Fruit fly (Drosophila melanogaster) whole organism, embryonic: ENCODE data around the gene Sc2.
A peak's percentile ranks its signal among the peaks of the same experiment; 100 is the strongest.

Experiments
- Atf-2 ChIP-seq: fragments of 200-800 bp; sonication (Bioruptor generic); optimal IDR thresholded peaks from 2 replicates; lab custom pipeline; 2016; ENCODE audit warnings: missing biosample characterization, missing genetic modification characterization
- B-H1 ChIP-seq: fragments of 200-800 bp; sonication (Bioruptor generic); IDR thresholded peaks from 3 replicates; pipeline ENCODE4 v1.3.6; 2022; ENCODE audit warnings: missing biosample characterization, missing genetic modification characterization
- Bteb2 ChIP-seq: fragments of 200-800 bp; sonication (Bioruptor generic); optimal IDR thresholded peaks from 2 replicates; lab custom pipeline; 2016; ENCODE audit warnings: missing biosample characterization, missing genetic modification characterization
- CG10462 ChIP-seq: fragments of 200-800 bp; sonication (Bioruptor generic); optimal IDR thresholded peaks from 2 replicates; lab custom pipeline; 2016; ENCODE audit warnings: missing biosample characterization, missing genetic modification characterization
- CG13296 ChIP-seq: fragments of 200-800 bp; sonication (Bioruptor generic); optimal IDR thresholded peaks from 3 replicates; lab custom pipeline; 2018; ENCODE audit warnings: missing biosample characterization, mild to moderate bottlenecking, missing genetic modification characterization
- CG14014 ChIP-seq: fragments of 200-800 bp; sonication (Bioruptor generic); IDR thresholded peaks from 2 replicates; pipeline ENCODE4 v1.3.6; 2022; ENCODE audit warnings: missing biosample characterization, missing genetic modification characterization
- CG14965 ChIP-seq: fragments of 200-800 bp; sonication (Bioruptor generic); optimal IDR thresholded peaks from 2 replicates; lab custom pipeline; 2016; ENCODE audit warnings: missing biosample characterization, missing genetic modification characterization, borderline replicate concordance
- CG1529 ChIP-seq: fragments of 200-800 bp; sonication (Bioruptor generic); optimal IDR thresholded peaks from 3 replicates; lab custom pipeline; 2018; ENCODE audit warnings: missing biosample characterization, missing genetic modification characterization
- CG17829 ChIP-seq: fragments of 200-800 bp; optimal IDR thresholded peaks from 2 replicates; lab custom pipeline; 2019; ENCODE audit warnings: missing biosample characterization, mild to moderate bottlenecking, missing genetic modification characterization, moderate library complexity
- CG1792 ChIP-seq: fragments of 200-800 bp; sonication (Bioruptor generic); optimal IDR thresholded peaks from 2 replicates; lab custom pipeline; 2016; ENCODE audit warnings: missing biosample characterization, missing genetic modification characterization
- CG30403 ChIP-seq: fragments of 200-800 bp; sonication (Bioruptor generic); optimal IDR thresholded peaks from 3 replicates; lab custom pipeline; 2016; ENCODE audit warnings: missing biosample characterization, missing genetic modification characterization
- CG30431 ChIP-seq: fragments of 200-800 bp; sonication (Bioruptor generic); optimal IDR thresholded peaks from 2 replicates; lab custom pipeline; 2017; ENCODE audit warnings: missing biosample characterization, missing genetic modification characterization
- CG33557 ChIP-seq: fragments of 200-800 bp; sonication (Bioruptor generic); optimal IDR thresholded peaks from 2 replicates; lab custom pipeline; 2019; ENCODE audit warnings: missing biosample characterization, mild to moderate bottlenecking, missing genetic modification characterization, moderate library complexity
- CG34224 ChIP-seq: fragments of 200-800 bp; sonication (Bioruptor generic); IDR thresholded peaks from 3 replicates; pipeline ENCODE4 v1.3.6; 2022; ENCODE audit warnings: missing biosample characterization, missing genetic modification characterization; ENCODE audit not compliant: partially characterized antibody
- CG4820 ChIP-seq: fragments of 200-800 bp; sonication (Bioruptor generic); optimal IDR thresholded peaks from 3 replicates; lab custom pipeline; 2016; ENCODE audit warnings: missing biosample characterization, missing genetic modification characterization
- CG6175 ChIP-seq: fragments of 200-800 bp; sonication (Bioruptor generic); IDR thresholded peaks from 3 replicates; pipeline ENCODE4 v1.3.6; 2022; ENCODE audit warnings: missing biosample characterization, missing genetic modification characterization
- CG6854 ChIP-seq: fragments of 200-800 bp; sonication (Bioruptor generic); optimal IDR thresholded peaks from 3 replicates; lab custom pipeline; 2017; ENCODE audit warnings: missing biosample characterization, mild to moderate bottlenecking, missing genetic modification characterization
- CG7271 ChIP-seq: fragments of 200-800 bp; sonication (Bioruptor generic); optimal IDR thresholded peaks from 2 replicates; lab custom pipeline; 2018; ENCODE audit warnings: missing biosample characterization, mild to moderate bottlenecking, missing genetic modification characterization, moderate library complexity
- CG7372 ChIP-seq: fragments of 200-800 bp; sonication (Bioruptor generic); IDR thresholded peaks from 2 replicates; pipeline ENCODE4 v1.3.6; 2022; ENCODE audit warnings: missing biosample characterization, missing genetic modification characterization
- CG8359 ChIP-seq: fragments of 200-800 bp; sonication (Bioruptor generic); optimal IDR thresholded peaks from 2 replicates; lab custom pipeline; 2017; ENCODE audit warnings: missing biosample characterization, mild to moderate bottlenecking, missing genetic modification characterization, borderline replicate concordance
- CG8944 ChIP-seq: fragments of 200-800 bp; sonication (Bioruptor generic); optimal IDR thresholded peaks from 3 replicates; lab custom pipeline; 2016; ENCODE audit warnings: missing biosample characterization, missing genetic modification characterization
- CG9215 ChIP-seq: fragments of 200-800 bp; sonication (Bioruptor generic); IDR thresholded peaks from 2 replicates; pipeline ENCODE4 v1.3.6; 2022; ENCODE audit warnings: missing biosample characterization, missing genetic modification characterization
- CG9437 ChIP-seq: fragments of 200-800 bp; sonication (Bioruptor generic); optimal IDR thresholded peaks from 2 replicates; lab custom pipeline; 2018; ENCODE audit warnings: missing biosample characterization, mild to moderate bottlenecking, missing genetic modification characterization
- Dll ChIP-seq: fragments of 200-800 bp; sonication (Bioruptor generic); IDR thresholded peaks from 4 replicates; pipeline ENCODE4 v1.3.6; 2022; ENCODE audit warnings: missing biosample characterization, missing genetic modification characterization; ENCODE audit not compliant: partially characterized antibody
- Ets97D ChIP-seq: fragments of 200-800 bp; sonication (Bioruptor generic); optimal IDR thresholded peaks from 3 replicates; lab custom pipeline; 2016; ENCODE audit warnings: missing biosample characterization, missing genetic modification characterization
- Gug ChIP-seq: fragments of 200-800 bp; sonication (Bioruptor generic); IDR thresholded peaks from 4 replicates; pipeline ENCODE4 v1.3.6; 2022; ENCODE audit warnings: missing biosample characterization, missing genetic modification characterization
- HmgZ ChIP-seq: fragments of 200-800 bp; sonication (Bioruptor generic); optimal IDR thresholded peaks from 2 replicates; lab custom pipeline; 2018; ENCODE audit warnings: missing biosample characterization, mild to moderate bottlenecking, missing genetic modification characterization
- Hr39 ChIP-seq: fragments of >200 bp; optimal IDR thresholded peaks from 2 replicates; lab custom pipeline; 2017
- Hr78 ChIP-seq, 2 experiments: fragments of 200-800 bp in 1 of 2; fragments of >200 bp in 1 of 2; sonication (Bioruptor generic) in 1 of 2; optimal IDR thresholded peaks; 2 replicates each; lab custom pipeline; 2017 to 2019; ENCODE audit warnings: missing biosample characterization in 2 of 2, missing genetic modification characterization in 2 of 2, mild to moderate bottlenecking in 1 of 2, moderate library complexity in 1 of 2
- Mad ChIP-seq: fragments of 200-800 bp; sonication (Bioruptor generic); optimal IDR thresholded peaks from 2 replicates; lab custom pipeline; 2016; ENCODE audit warnings: missing biosample characterization, missing genetic modification characterization
- Oli ChIP-seq: fragments of 200-800 bp; sonication (Bioruptor generic); optimal IDR thresholded peaks from 2 replicates; lab custom pipeline; 2018; ENCODE audit warnings: missing biosample characterization, mild to moderate bottlenecking, missing genetic modification characterization, moderate library complexity
- Optix ChIP-seq: fragments of 200-800 bp; sonication (Bioruptor generic); IDR thresholded peaks from 3 replicates; pipeline ENCODE4 v1.3.6; 2022; ENCODE audit warnings: missing biosample characterization, missing genetic modification characterization
- Rfx ChIP-seq: fragments of 200-800 bp; sonication (Bioruptor generic); IDR thresholded peaks from 2 replicates; pipeline ENCODE4 v1.3.6; 2022; ENCODE audit warnings: missing biosample characterization, missing genetic modification characterization
- cato ChIP-seq: fragments of 200-800 bp; sonication (Bioruptor generic); optimal IDR thresholded peaks from 2 replicates; lab custom pipeline; 2016; ENCODE audit warnings: missing biosample characterization, missing genetic modification characterization, borderline replicate concordance
- caup ChIP-seq: fragments of 200-800 bp; sonication (Bioruptor generic); optimal IDR thresholded peaks from 3 replicates; lab custom pipeline; 2017; ENCODE audit warnings: missing biosample characterization, mild to moderate bottlenecking, missing genetic modification characterization, moderate library complexity; ENCODE audit not compliant: severe bottlenecking
- ci ChIP-seq: fragments of 200-800 bp; sonication (Bioruptor generic); IDR thresholded peaks from 3 replicates; pipeline ENCODE4 v1.3.6; 2022; ENCODE audit warnings: missing biosample characterization, missing genetic modification characterization
- crp ChIP-seq, 2 experiments: fragments of 200-800 bp; sonication (Bioruptor generic); optimal IDR thresholded peaks; 2 replicates in 1 of 2; 3 replicates in 1 of 2; lab custom pipeline; 2017; ENCODE audit warnings: missing biosample characterization in 2 of 2, missing genetic modification characterization in 2 of 2, mild to moderate bottlenecking in 1 of 2, moderate library complexity in 1 of 2
- dimm ChIP-seq: fragments of 200-800 bp; sonication (Bioruptor generic); IDR thresholded peaks from 2 replicates; pipeline ENCODE4 v1.3.6; 2022; ENCODE audit warnings: missing biosample characterization, missing genetic modification characterization
- emc ChIP-seq: fragments of 200-800 bp; sonication (Bioruptor generic); optimal IDR thresholded peaks from 2 replicates; lab custom pipeline; 2016; ENCODE audit warnings: missing biosample characterization, missing genetic modification characterization
- ems ChIP-seq: fragments of 200-800 bp; sonication (Bioruptor generic); optimal IDR thresholded peaks from 3 replicates; lab custom pipeline; 2016; ENCODE audit warnings: missing biosample characterization, missing genetic modification characterization
- h ChIP-seq: fragments of >200 bp; optimal IDR thresholded peaks from 2 replicates; lab custom pipeline; 2017
- insv ChIP-seq, 2 experiments: fragments of 200-800 bp; sonication (Bioruptor generic); optimal IDR thresholded peaks; 3 replicates each; lab custom pipeline; 2016 to 2018; ENCODE audit warnings: missing biosample characterization in 2 of 2, missing genetic modification characterization in 2 of 2
- jumu ChIP-seq: fragments of 200-800 bp; sonication (Bioruptor generic); optimal IDR thresholded peaks from 3 replicates; lab custom pipeline; 2016; ENCODE audit warnings: missing biosample characterization, missing genetic modification characterization
- lov ChIP-seq, 2 experiments: fragments of 200-800 bp in 1 of 2; fragments of >200 bp in 1 of 2; sonication (Bioruptor generic) in 1 of 2; IDR thresholded peaks in 1 of 2; optimal IDR thresholded peaks in 1 of 2; 2 replicates in 1 of 2; 3 replicates in 1 of 2; pipeline versions ENCODE4 v1.3.6 to Lab custom; 2017 to 2022; ENCODE audit warnings: missing biosample characterization in 1 of 2, missing genetic modification characterization in 1 of 2
- mirr ChIP-seq: fragments of 200-800 bp; sonication (Bioruptor generic); optimal IDR thresholded peaks from 3 replicates; lab custom pipeline; 2018; ENCODE audit warnings: missing biosample characterization, mild to moderate bottlenecking, missing genetic modification characterization
- phol ChIP-seq: fragments of 200-800 bp; sonication (Bioruptor generic); optimal IDR thresholded peaks from 3 replicates; lab custom pipeline; 2018; ENCODE audit warnings: missing biosample characterization, mild to moderate bottlenecking, missing genetic modification characterization, moderate library complexity
- pnt ChIP-seq: fragments of 200-800 bp; sonication (Bioruptor generic); optimal IDR thresholded peaks from 3 replicates; lab custom pipeline; 2016; ENCODE audit warnings: missing biosample characterization, missing genetic modification characterization
- row ChIP-seq: fragments of 200-800 bp; sonication (Bioruptor generic); IDR thresholded peaks from 3 replicates; pipeline ENCODE4 v1.3.6; 2022; ENCODE audit warnings: missing biosample characterization, missing genetic modification characterization
- tgo ChIP-seq: fragments of 200-800 bp; sonication (Bioruptor generic); IDR thresholded peaks from 3 replicates; pipeline ENCODE4 v1.3.6; 2022; ENCODE audit warnings: missing biosample characterization, missing genetic modification characterization
- tio ChIP-seq: fragments of 200-800 bp; sonication (Bioruptor generic); optimal IDR thresholded peaks from 2 replicates; lab custom pipeline; 2017; ENCODE audit warnings: missing biosample characterization, missing genetic modification characterization, inconsistent platforms
- vnd ChIP-seq: fragments of 200-800 bp; sonication (Bioruptor generic); IDR thresholded peaks from 3 replicates; pipeline ENCODE4 v1.3.6; 2022; ENCODE audit warnings: missing biosample characterization, missing genetic modification characterization; ENCODE audit not compliant: partially characterized antibody

Gene Sc2

DNA sequence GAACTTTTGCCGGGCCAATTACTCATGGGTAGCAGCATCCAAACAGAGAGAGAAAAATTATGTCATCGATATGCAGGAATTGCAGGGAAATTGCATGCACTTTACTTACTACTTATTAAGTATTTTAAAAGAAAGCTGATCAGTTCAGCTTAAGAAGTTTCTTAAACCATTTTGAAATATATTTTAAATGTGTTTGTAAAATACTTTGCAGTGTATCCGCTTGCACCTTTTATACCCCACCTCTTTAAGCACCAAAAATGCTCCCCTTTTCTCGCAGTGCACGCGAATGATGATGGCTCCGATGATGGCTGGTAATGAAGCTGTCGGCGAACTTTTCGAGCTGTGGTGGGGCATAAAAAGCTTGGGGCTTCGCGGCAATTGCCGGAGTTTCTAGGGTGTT, 49.2 kb downstream of the Sc2 start, which contains the start of gene CG14984 (continued):
- TF ChIP-seq CG7372 (peak; percentile 51; the same call in 1 of the 2 replicates), jumu (no peak), vnd (GFP tag; lab: Robert Waterston, UW) (no peak), pnt (peak; percentile 29), lov (optimal IDR thresholded peaks at IDR 0.05; lab: Kevin White, UChicago) (no peak), lov (GFP tag; IDR thresholded peaks at IDR 0.05; lab: Robert Waterston, UW) (no peak), CG14965 (no peak), Optix (GFP tag; lab: Robert Waterston, UW) (no peak), phol (tag; lab: Kevin White, UChicago) (peak; percentile 30), ci (0 out of 3 replicates have a peak, but pooled peaks have one; percentile 35), h (lab: Kevin White, UChicago) (no peak), HmgZ (tag; lab: Kevin White, UChicago) (no peak), CG9215 (GFP tag; lab: Robert Waterston, UW) (peak; percentile 58), Oli (no peak), Ets97D (GFP tag; lab: Kevin White, UChicago) (no peak), CG1792 (peak; percentile 23), Hr39 (lab: Kevin White, UChicago) (no peak), crp (GFP tag; optimal IDR thresholded peaks at IDR 0.05; lab: Kevin White, UChicago) (no peak), CG30431 (GFP tag; lab: Kevin White, UChicago) (no peak), row (peak; percentile 58), CG9437 (GFP tag; lab: Kevin White, UChicago) (no peak), CG13296 (GFP tag; lab: Kevin White, UChicago) (peak; percentile 11), Rfx (peak; percentile 82), CG10462 (GFP tag; lab: Kevin White, UChicago) (no peak), CG30403 (GFP tag; lab: Kevin White, UChicago) (peak; percentile 27), dimm (GFP tag; lab: Robert Waterston, UW) (no peak), caup (GFP tag; lab: Kevin White, UChicago) (peak; percentile 57), tgo (GFP tag; lab: Robert Waterston, UW) (peak; percentile 53; the same call in 2 of the 3 replicates), emc (GFP tag; lab: Kevin White, UChicago) (no peak), Bteb2 (GFP tag; lab: Kevin White, UChicago) (peak; percentile 20), Mad (GFP tag; lab: Kevin White, UChicago) (no peak), Dll (GFP tag; lab: Robert Waterston, UW) (no peak), CG6854 (peak; percentile 41), tio (GFP tag; lab: Kevin White, UChicago) (peak; percentile 3), CG7271 (tag; lab: Kevin White, UChicago) (no peak), cato (GFP tag; lab: Kevin White, UChicago) (no peak), CG34224 (no peak), CG17829 (tag; lab: Kevin White, UChicago) (no peak), Gug (GFP tag; lab: Robert Waterston, UW) (peak; percentile 57; the same call in 2 of the 4 replicates), CG8944 (GFP tag; lab: Kevin White, UChicago) (no peak), mirr (no peak), Hr78 (GFP tag; optimal IDR thresholded peaks at IDR 0.05; lab: Kevin White, UChicago) (no peak), CG14014 (peak; percentile 45; the same call in 1 of the 2 replicates), B-H1 (GFP tag; lab: Robert Waterston, UW) (peak; percentile 27; the same call in 1 of the 3 replicates), CG33557 (GFP tag; lab: Kevin White, UChicago) (no peak), CG1529 (GFP tag; lab: Kevin White, UChicago) (no peak), CG6175 (GFP tag; lab: Robert Waterston, UW) (no peak), insv (GFP tag; optimal IDR thresholded peaks at IDR 0.05; lab: Kevin White, UChicago) (no peak), CG8359 (GFP tag; lab: Kevin White, UChicago) (no peak), ems (peak; percentile 57), Atf-2 (GFP tag; lab: Kevin White, UChicago) (no peak), CG4820 (peak; percentile 19)
